Worm (Caenorhabditis elegans) whole organism, L2 larva: ENCODE data around the gene gldi-6.
A peak's percentile ranks its signal among the peaks of the same experiment; 100 is the strongest.

Experiments
- F13H6.1 ChIP-seq: sonication (generic microtip); optimal IDR thresholded peaks from 2 replicates; lab custom pipeline; 2016; ENCODE audit warnings: missing genetic modification characterization, missing compliant biosample characterization
- ZK546.5 ChIP-seq: sonication (generic microtip); optimal IDR thresholded peaks from 2 replicates; lab custom pipeline; 2017; ENCODE audit warnings: missing biosample characterization, missing genetic modification characterization
- alr-1 ChIP-seq: fragments of 150-350 bp; optimal IDR thresholded peaks from 2 replicates; lab custom pipeline; 2014; ENCODE audit warnings: missing biosample characterization, missing genetic modification characterization
- aly-2 ChIP-seq: fragments of 150-350 bp; optimal IDR thresholded peaks from 2 replicates; lab custom pipeline; 2014; ENCODE audit warnings: missing biosample characterization, missing genetic modification characterization
- ama-1 ChIP-seq: fragments of 150-350 bp; optimal IDR thresholded peaks from 2 replicates; lab custom pipeline; 2018; ENCODE audit warnings: inconsistent platforms
- blmp-1 ChIP-seq: sonication (generic microtip); optimal IDR thresholded peaks from 2 replicates; lab custom pipeline; 2017; ENCODE audit warnings: missing genetic modification characterization, mild to moderate bottlenecking, missing compliant biosample characterization, antibody characterized with exemption, moderate library complexity; ENCODE audit not compliant: insufficient read depth
- crh-2 ChIP-seq: sonication (generic microtip); optimal IDR thresholded peaks from 2 replicates; lab custom pipeline; 2017; ENCODE audit warnings: missing biosample characterization, missing genetic modification characterization
- dmd-4 ChIP-seq: sonication (generic microtip); optimal IDR thresholded peaks from 2 replicates; lab custom pipeline; 2017; ENCODE audit warnings: missing biosample characterization, missing genetic modification characterization
- egl-27 ChIP-seq: sonication (generic microtip); optimal IDR thresholded peaks from 3 replicates; lab custom pipeline; 2017; ENCODE audit warnings: missing biosample characterization, missing genetic modification reagents, missing genetic modification characterization
- elt-1 ChIP-seq: fragments of 150-350 bp; optimal IDR thresholded peaks from 2 replicates; lab custom pipeline; 2014; ENCODE audit warnings: missing biosample characterization, missing genetic modification characterization
- fos-1 ChIP-seq: fragments of 150-350 bp; optimal IDR thresholded peaks from 2 replicates; lab custom pipeline; 2014; ENCODE audit warnings: missing biosample characterization, missing genetic modification characterization
- gmeb-1 ChIP-seq: fragments of 150-350 bp; optimal IDR thresholded peaks from 2 replicates; lab custom pipeline; 2014; ENCODE audit warnings: missing biosample characterization, missing genetic modification characterization
- lin-11 ChIP-seq: fragments of 150-350 bp; sonication (generic microtip); optimal IDR thresholded peaks from 2 replicates; lab custom pipeline; 2014; ENCODE audit warnings: missing biosample characterization, missing genetic modification characterization, inconsistent platforms, mixed read lengths
- lin-13 ChIP-seq: fragments of 150-350 bp; optimal IDR thresholded peaks from 2 replicates; lab custom pipeline; 2014; ENCODE audit warnings: missing biosample characterization, missing genetic modification reagents, missing genetic modification characterization
- lin-39 ChIP-seq: fragments of 150-350 bp; optimal IDR thresholded peaks from 2 replicates; lab custom pipeline; 2014; ENCODE audit warnings: missing biosample characterization, missing genetic modification reagents, missing genetic modification characterization
- lsy-2 ChIP-seq, 2 experiments: fragments of 150-350 bp in 1 of 2; sonication (generic microtip) in 1 of 2; optimal IDR thresholded peaks; 2 replicates each; lab custom pipeline; 2014 to 2017; ENCODE audit warnings: missing biosample characterization in 2 of 2, missing genetic modification characterization in 2 of 2
- mab-5 ChIP-seq: fragments of 150-350 bp; optimal IDR thresholded peaks from 2 replicates; lab custom pipeline; 2014; ENCODE audit warnings: missing biosample characterization, missing genetic modification characterization
- nhr-10 ChIP-seq: sonication (generic microtip); optimal IDR thresholded peaks from 2 replicates; lab custom pipeline; 2017; ENCODE audit warnings: missing biosample characterization, missing genetic modification characterization
- nhr-12 ChIP-seq: fragments of 150-350 bp; optimal IDR thresholded peaks from 2 replicates; lab custom pipeline; 2014; ENCODE audit warnings: missing biosample characterization, missing genetic modification characterization
- nhr-129 ChIP-seq: fragments of 150-350 bp; optimal IDR thresholded peaks from 2 replicates; lab custom pipeline; 2014; ENCODE audit warnings: missing biosample characterization, missing genetic modification characterization
- nhr-21 ChIP-seq: fragments of 150-350 bp; optimal IDR thresholded peaks from 2 replicates; lab custom pipeline; 2014; ENCODE audit warnings: missing biosample characterization, missing genetic modification characterization
- nhr-23 ChIP-seq: fragments of 150-350 bp; optimal IDR thresholded peaks from 2 replicates; lab custom pipeline; 2014; ENCODE audit warnings: missing biosample characterization, missing genetic modification reagents, missing genetic modification characterization
- nhr-25 ChIP-seq: fragments of 150-350 bp; sonication (generic microtip); optimal IDR thresholded peaks from 3 replicates; lab custom pipeline; 2014; ENCODE audit warnings: missing biosample characterization, missing genetic modification characterization
- nhr-6 ChIP-seq: fragments of 150-350 bp; optimal IDR thresholded peaks from 2 replicates; lab custom pipeline; 2014; ENCODE audit warnings: missing biosample characterization, missing genetic modification characterization
- peb-1 ChIP-seq: fragments of 150-350 bp; optimal IDR thresholded peaks from 2 replicates; lab custom pipeline; 2014; ENCODE audit warnings: missing biosample characterization, missing genetic modification characterization
- sem-4 ChIP-seq: fragments of 150-350 bp; optimal IDR thresholded peaks from 2 replicates; lab custom pipeline; 2014; ENCODE audit warnings: missing biosample characterization, missing genetic modification reagents, missing genetic modification characterization
- sma-3 ChIP-seq: sonication (generic microtip); optimal IDR thresholded peaks from 2 replicates; lab custom pipeline; 2016; ENCODE audit warnings: missing genetic modification reagents, missing genetic modification characterization, missing compliant biosample characterization
- sma-9 ChIP-seq, 2 experiments: fragments of 150-350 bp in 1 of 2; sonication (generic microtip) in 1 of 2; optimal IDR thresholded peaks; 2 replicates each; lab custom pipeline; 2014 to 2016; ENCODE audit warnings: missing genetic modification characterization in 2 of 2, mild to moderate bottlenecking in 1 of 2, missing biosample characterization in 1 of 2, missing compliant biosample characterization in 1 of 2, missing genetic modification reagents in 1 of 2, moderate library complexity in 1 of 2
- snpc-4 ChIP-seq: fragments of 150-350 bp; optimal IDR thresholded peaks from 2 replicates; lab custom pipeline; 2014; ENCODE audit warnings: missing biosample characterization, missing genetic modification characterization
- unc-55 ChIP-seq: fragments of 150-350 bp; sonication (generic microtip); optimal IDR thresholded peaks from 3 replicates; lab custom pipeline; 2014; ENCODE audit warnings: missing biosample characterization, missing genetic modification reagents, missing genetic modification characterization
- unc-62 ChIP-seq: fragments of 150-350 bp; optimal IDR thresholded peaks from 2 replicates; lab custom pipeline; 2014; ENCODE audit warnings: missing biosample characterization, missing genetic modification reagents, missing genetic modification characterization
- zag-1 ChIP-seq: fragments of 150-350 bp; optimal IDR thresholded peaks from 2 replicates; lab custom pipeline; 2014; ENCODE audit warnings: missing biosample characterization, missing genetic modification characterization
- ztf-4 ChIP-seq: fragments of 150-350 bp; optimal IDR thresholded peaks from 2 replicates; lab custom pipeline; 2014; ENCODE audit warnings: missing biosample characterization, missing genetic modification characterization

Gene gldi-6

DNA sequence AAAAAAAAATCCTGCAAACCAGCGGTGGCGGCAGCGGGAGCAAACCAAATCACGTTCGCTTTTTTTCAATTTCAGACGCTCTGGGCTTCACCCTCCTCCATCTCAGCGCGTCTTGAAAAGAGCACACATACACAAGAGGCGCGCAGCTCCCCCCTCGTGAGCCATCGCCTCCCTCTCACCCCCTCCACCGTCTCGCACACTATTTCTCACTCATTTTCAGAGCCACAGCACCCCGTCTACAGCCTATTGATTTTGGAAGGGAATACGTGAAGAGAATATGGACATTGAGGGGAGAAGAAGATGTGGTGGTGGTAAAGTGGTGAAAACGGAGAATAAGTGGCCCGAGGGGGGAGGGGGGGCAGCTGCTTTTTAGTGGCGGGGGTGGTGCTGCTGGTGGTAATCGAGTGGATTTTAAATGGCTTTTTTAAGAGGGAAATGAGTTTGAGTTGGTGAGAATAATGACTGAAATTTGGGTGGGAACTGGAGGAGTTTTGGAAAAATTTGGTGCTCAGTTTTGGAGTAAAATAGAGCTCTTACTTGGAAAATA lies 18.5 kb upstream of the gldi-6 start (continued):
- TF ChIP-seq crh-2 (tag; lab: Kevin White, UChicago) (peak; percentile 0), unc-62 (GFP tag; lab: Kevin White, UChicago) (no peak), gmeb-1 (tag; lab: Kevin White, UChicago) (no peak), lin-11 (tag; lab: Kevin White, UChicago) (peak; percentile 66), nhr-12 (tag; lab: Kevin White, UChicago) (no peak), mab-5 (tag; lab: Kevin White, UChicago) (no peak), ZK546.5 (tag; lab: Kevin White, UChicago) (no peak), lin-39 (tag; lab: Kevin White, UChicago) (no peak), lin-13 (GFP tag; lab: Kevin White, UChicago) (peak; percentile 17), zag-1 (tag; lab: Kevin White, UChicago) (peak; percentile 9), dmd-4 (tag; lab: Kevin White, UChicago) (no peak), nhr-129 (peak; percentile 22)

DNA sequence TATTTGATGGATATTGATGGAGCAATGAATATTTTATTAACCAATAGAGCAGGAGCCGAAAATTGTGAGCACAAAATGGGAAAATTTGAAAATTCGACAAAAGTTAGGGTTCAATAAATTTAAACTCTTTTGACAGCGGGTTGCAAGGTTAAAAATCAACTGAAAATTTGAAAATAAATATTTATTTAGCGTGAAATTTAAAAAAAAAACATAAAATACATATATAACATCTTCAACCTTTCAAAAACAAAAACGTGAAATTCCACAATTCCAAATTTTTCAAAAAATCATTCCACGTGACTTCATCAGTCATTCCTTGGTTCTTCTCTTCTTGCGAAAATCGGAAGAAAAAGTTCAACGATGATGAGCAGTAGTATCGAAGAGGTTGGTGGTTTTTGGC lies 17.3 kb upstream of the gldi-6 start, which contains the start of gene C16C8.18:
Gene C16C8.18, plus strand, starts transcription at position 301 of the 400 bp plus-strand sequence.
- no peak for TF ChIP-seq nhr-10 (tag; lab: Kevin White, UChicago)
- TF ChIP-seq unc-55 (GFP tag; lab: Kevin White, UChicago), result peak; percentile 27

DNA sequence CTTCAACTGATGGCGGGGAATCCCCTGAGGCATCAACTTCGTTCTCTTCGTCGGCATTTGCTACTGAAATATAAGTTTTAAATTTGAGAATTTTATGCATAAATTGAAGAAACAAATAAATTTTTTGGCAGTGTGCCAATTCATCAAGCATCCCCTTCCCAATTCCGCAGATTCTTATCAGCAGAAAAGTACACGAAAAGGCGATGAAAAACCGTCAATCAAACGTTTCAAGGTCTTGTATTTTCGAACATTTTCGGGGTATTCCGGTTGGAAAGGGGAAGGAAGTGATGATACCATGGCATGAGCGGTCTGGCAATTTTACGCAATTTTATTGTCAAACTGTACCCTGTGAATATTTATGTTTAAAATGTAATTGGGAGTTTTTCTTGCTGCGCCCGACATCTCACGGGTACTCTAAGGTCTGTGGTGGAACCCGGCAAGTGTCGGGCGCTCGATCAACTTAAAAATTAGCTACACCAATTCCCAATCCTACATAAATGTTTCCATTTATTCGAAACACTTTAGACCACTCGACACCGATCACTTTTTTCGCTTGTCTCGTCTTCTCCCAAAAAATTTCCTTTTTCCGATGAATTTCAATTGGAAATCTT lies 11.7 kb upstream of the gldi-6 start:
- TF ChIP-seq nhr-25 (tag; lab: Kevin White, UChicago), result peak; percentile 26
- no peak for TF ChIP-seq F13H6.1 (tag; lab: Kevin White, UChicago)
- TF ChIP-seq peb-1 (tag; lab: Kevin White, UChicago), result no peak
- TF ChIP-seq elt-1, result no peak
- TF ChIP-seq ztf-4, result no peak
- no peak for TF ChIP-seq sem-4 (tag; lab: Kevin White, UChicago)
- TF ChIP-seq aly-2, result no peak
- no peak for TF ChIP-seq nhr-21 (tag; lab: Kevin White, UChicago)
- no peak for TF ChIP-seq mab-5 (tag; lab: Kevin White, UChicago)
- peak; percentile 67 for TF ChIP-seq snpc-4 (tag; lab: Kevin White, UChicago)
- TF ChIP-seq blmp-1 (tag; lab: Kevin White, UChicago), result no peak

DNA sequence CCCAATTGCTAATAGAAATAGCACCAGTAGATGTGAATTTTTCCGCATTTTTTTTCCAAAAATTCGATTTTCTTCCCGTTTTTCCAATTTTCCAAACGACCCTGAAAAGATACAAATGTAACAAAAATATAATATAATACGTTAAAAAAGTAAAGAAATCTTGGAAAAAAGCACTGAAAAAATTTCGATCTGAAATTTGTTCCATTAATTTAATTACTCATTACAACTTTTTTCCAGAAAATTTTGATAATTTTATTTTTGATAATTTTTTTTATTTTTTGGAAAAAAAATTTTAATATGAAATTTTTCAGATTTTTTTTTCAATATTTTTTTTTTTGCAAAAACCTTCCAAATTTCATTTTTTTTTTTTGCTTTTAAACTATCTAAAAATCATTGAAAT lies 10.3 kb upstream of the gldi-6 start, which contains the start of gene skpo-2:
Gene skpo-2, minus strand, starts transcription at position 101 of the 400 bp plus-strand sequence.
- TF ChIP-seq unc-62 (GFP tag; lab: Kevin White, UChicago), result no peak
- TF ChIP-seq nhr-6, result no peak
- TF ChIP-seq alr-1 (tag; lab: Kevin White, UChicago), result no peak
- no peak for TF ChIP-seq snpc-4 (tag; lab: Kevin White, UChicago)
- no peak for TF ChIP-seq aly-2
- no peak for TF ChIP-seq lsy-2 (tag; optimal IDR thresholded peaks at IDR 0.05; lab: Kevin White, UChicago)

DNA sequence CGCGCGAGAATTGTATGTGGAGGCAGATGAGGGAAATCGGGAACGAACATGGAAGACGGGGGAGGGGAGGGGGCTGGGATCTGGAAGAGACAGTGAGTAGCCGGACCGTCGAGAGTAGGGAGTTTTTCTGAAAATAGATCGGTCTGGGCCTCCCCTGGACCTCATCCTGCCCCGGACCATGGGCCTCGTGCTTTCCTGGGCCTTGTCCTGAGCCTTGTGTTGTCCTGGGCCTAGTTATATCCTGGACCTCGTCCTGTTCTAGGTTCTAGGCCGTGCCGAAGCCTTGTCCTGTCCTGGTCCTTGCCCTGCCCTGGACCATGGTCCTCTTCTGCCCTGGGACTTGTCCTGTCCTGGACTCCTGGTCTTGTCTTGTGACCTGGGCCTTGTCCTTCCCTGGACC lies 9.4 kb upstream of the gldi-6 start:
- TF ChIP-seq unc-55 (GFP tag; lab: Kevin White, UChicago), result no peak

DNA sequence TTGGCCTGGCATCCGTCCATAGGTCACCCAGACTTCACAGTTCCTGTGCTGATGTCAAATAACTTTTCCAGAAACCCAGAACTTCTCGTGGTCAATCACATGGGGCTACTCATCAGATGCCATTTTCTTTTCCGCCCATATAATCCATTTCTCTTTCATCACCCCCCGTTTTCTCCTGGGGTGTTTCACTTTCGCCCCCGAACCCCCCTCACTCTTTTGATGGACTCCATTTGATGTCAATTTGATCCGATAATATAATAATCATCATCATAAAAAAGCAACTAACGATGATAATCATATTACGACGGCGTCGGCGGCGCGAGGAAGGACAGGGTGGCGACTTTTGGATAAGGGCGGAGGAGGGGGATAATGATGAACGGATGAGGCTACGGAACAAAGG lies 8.5 kb upstream of the gldi-6 start:
- no peak for TF ChIP-seq nhr-23 (tag; lab: Kevin White, UChicago)
- TF ChIP-seq blmp-1 (tag; lab: Kevin White, UChicago), result peak; percentile 39
- TF ChIP-seq, all 48 proteins: peak for 1

DNA sequence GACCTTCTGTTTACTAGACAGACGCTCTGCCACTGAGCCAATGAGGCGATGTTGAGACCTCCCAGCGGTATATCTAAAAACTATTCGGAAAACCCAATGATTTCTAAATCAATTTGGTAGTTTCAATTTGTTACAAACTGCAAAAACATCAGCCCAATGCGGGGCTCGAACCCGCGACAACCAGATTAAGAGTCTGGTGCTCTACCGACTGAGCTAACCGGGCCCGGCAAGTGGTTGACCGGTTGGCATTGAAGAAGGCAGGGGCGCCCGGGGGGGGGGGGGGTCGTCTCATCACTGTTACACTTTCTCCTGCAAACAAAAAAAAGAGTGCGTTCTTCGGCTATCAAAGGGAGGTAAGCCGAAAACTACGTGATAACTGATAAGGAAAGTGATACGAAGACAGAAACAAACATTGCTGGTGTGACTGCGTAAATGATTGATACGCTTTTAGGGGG lies 7.5 kb upstream of the gldi-6 start:
- peak; percentile 46 for TF ChIP-seq gmeb-1 (tag; lab: Kevin White, UChicago)
- TF ChIP-seq snpc-4 (tag; lab: Kevin White, UChicago), result no peak
- no peak for TF ChIP-seq alr-1 (tag; lab: Kevin White, UChicago)
- peak; percentile 29 for TF ChIP-seq crh-2 (tag; lab: Kevin White, UChicago)
- no peak for TF ChIP-seq nhr-25 (tag; lab: Kevin White, UChicago)
- peak; percentile 12 for TF ChIP-seq nhr-129
- peak; percentile 7 for TF ChIP-seq egl-27 (tag; lab: Kevin White, UChicago)
- no peak for TF ChIP-seq ZK546.5 (tag; lab: Kevin White, UChicago)
- TF ChIP-seq sma-3 (GFP tag; lab: Kevin White, UChicago), result peak; percentile 68
- TF ChIP-seq ama-1 (lab: Kevin White, UChicago), result no peak
- TF ChIP-seq aly-2, result no peak
- TF ChIP-seq sma-9 (GFP tag; optimal IDR thresholded peaks at IDR 0.05; lab: Kevin White, UChicago), result peak; percentile 16
- TF ChIP-seq sma-9 (tag; optimal IDR thresholded peaks at IDR 0.05; lab: Kevin White, UChicago), result no peak
- TF ChIP-seq fos-1 (tag; lab: Kevin White, UChicago), result peak; percentile 64
- peak; percentile 27 for TF ChIP-seq lin-13 (GFP tag; lab: Kevin White, UChicago)
- peak; percentile 6 for TF ChIP-seq nhr-21 (tag; lab: Kevin White, UChicago)
- TF ChIP-seq, all 48 proteins: peak for 9
